Worm (Caenorhabditis elegans): Measurements from ENCODE around the gene oac-12.

ce11 chrV:4373656-4374055 is 41.3 kb upstream of the oac-12 start:
- TF ChIP-seq ceh-82 (tag; optimal IDR thresholded peaks at IDR 0.05) (no peak), unc-62 (GFP tag; optimal IDR thresholded peaks at IDR 0.05) (no peak), crh-2 (tag; optimal IDR thresholded peaks at IDR 0.05) (no peak), unc-55 (GFP tag; optimal IDR thresholded peaks at IDR 0.05) (no peak), nhr-10 (tag; optimal IDR thresholded peaks at IDR 0.05) (no peak), nhr-12 (tag; optimal IDR thresholded peaks at IDR 0.05) (no peak)

Measured in whole organism, L2 larva.